Fruit fly (Drosophila melanogaster) whole organism: ENCODE data around the gene CG11263.

ENCODE experiments used
- CG8478 ChIP-seq: fragments of >200 bp; optimal IDR thresholded peaks from 2 replicates; lab custom pipeline; 2018; ENCODE audit warnings: inconsistent platforms
- Dll ChIP-seq: fragments of >200 bp; optimal IDR thresholded peaks from 2 replicates; lab custom pipeline; 2017
- EcR ChIP-seq, 2 experiments: fragments of >200 bp; optimal IDR thresholded peaks; 2 replicates each; lab custom pipeline; 2017; ENCODE audit warnings: missing biosample characterization in 2 of 2, missing genetic modification characterization in 2 of 2, missing genetic modification reagents in 2 of 2
- pan ChIP-seq: fragments of >200 bp; optimal IDR thresholded peaks from 2 replicates; lab custom pipeline; 2017
- psq ChIP-seq: fragments of >200 bp; optimal IDR thresholded peaks from 2 replicates; lab custom pipeline; 2017
- usp ChIP-seq: fragments of >200 bp; optimal IDR thresholded peaks from 2 replicates; lab custom pipeline; 2017; ENCODE audit warnings: missing biosample characterization, missing genetic modification characterization, mixed read lengths

CG11263 gene

dm6 chr3L:13006490-13006889, at the start of gene CG11263:
Gene CG11263, plus strand, starts transcription at chr3L:13006817.
- TF ChIP-seq pan (lab: Kevin White, UChicago) (no peak), CG8478 (lab: Kevin White, UChicago) (no peak), Dll (lab: Kevin White, UChicago) (no peak), usp (no peak), psq (lab: Kevin White, UChicago) (no peak), EcR (GFP tag; optimal IDR thresholded peaks at IDR 0.05; lab: Kevin White, UChicago) (no peak)

DNA sequence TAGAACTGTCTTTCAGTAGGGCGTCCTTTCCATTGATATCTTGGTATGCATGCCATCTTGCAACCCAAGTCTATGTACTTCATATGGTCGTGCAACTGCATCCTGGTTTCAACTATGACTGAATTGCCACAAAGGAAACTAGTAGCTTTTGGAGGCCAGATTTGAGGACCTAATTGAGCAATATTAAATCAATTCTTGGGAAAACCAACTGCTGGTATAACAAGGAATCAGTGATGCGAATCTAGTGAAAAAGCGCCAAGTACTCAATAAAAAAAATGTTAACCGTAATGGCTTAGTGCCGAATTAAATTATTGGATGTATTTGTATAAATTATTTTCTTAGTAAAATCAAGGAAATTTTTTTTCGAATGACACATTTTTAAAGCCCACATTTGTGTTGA, 39.0 kb upstream of the CG11263 start, which contains the start of gene Or69a:
Or69a (minus strand) TSS at position 101 of the 400 bp plus-strand sequence.
- no peak for TF ChIP-seq Dll (lab: Kevin White, UChicago)

dm6 chr3L:12972259-12972658, 34.4 kb upstream of the CG11263 start, which contains the start of the genes CG10748 and CG10749:
Gene CG10748, minus strand, starts transcription at chr3L:12972359.
Gene CG10749, plus strand, starts transcription at chr3L:12972474.
- TF ChIP-seq psq (lab: Kevin White, UChicago) (no peak), EcR (GFP tag; optimal IDR thresholded peaks at IDR 0.05; lab: Kevin White, UChicago) (no peak), pan (lab: Kevin White, UChicago) (no peak), Dll (lab: Kevin White, UChicago) (no peak), CG8478 (lab: Kevin White, UChicago) (no peak), usp (no peak)

dm6 chr3L:12994835-12995234, 11.8 kb upstream of the CG11263 start, which contains the start of gene CG11262:
Gene CG11262, plus strand, starts transcription at chr3L:12995135.
- TF ChIP-seq Dll (lab: Kevin White, UChicago) (no peak), EcR (GFP tag; optimal IDR thresholded peaks at IDR 0.05; lab: Kevin White, UChicago) (no peak), psq (lab: Kevin White, UChicago) (no peak), pan (lab: Kevin White, UChicago) (no peak), CG8478 (lab: Kevin White, UChicago) (no peak), usp (no peak)

DNA sequence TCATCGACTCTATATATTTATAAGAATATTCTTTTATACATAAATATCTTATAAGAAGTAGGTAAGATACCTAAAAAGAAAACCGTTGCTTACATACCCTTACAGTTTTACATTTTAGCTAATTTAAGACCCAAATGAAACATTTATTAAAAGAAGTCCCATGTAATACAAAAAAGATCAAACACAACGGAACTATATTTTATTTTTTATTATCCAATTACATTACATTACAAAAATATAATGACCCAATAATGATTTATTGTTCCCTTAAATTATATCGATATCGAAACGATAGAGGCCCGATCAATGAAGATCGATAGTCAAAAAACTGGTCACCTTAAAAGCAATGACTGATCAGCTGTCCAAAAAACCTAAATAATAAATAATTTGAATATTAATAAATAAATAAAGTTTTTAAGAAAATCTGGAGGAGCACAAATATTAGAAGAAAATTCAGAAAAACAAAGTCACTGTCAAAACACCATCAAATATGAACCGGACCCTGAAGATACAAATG, 1.4 kb downstream of the CG11263 start:
- TF ChIP-seq CG8478 (lab: Kevin White, UChicago) (no peak), usp (no peak), psq (lab: Kevin White, UChicago) (no peak), Dll (lab: Kevin White, UChicago) (no peak), EcR (GFP tag; optimal IDR thresholded peaks at IDR 0.05; lab: Kevin White, UChicago) (no peak), pan (lab: Kevin White, UChicago) (no peak)

DNA sequence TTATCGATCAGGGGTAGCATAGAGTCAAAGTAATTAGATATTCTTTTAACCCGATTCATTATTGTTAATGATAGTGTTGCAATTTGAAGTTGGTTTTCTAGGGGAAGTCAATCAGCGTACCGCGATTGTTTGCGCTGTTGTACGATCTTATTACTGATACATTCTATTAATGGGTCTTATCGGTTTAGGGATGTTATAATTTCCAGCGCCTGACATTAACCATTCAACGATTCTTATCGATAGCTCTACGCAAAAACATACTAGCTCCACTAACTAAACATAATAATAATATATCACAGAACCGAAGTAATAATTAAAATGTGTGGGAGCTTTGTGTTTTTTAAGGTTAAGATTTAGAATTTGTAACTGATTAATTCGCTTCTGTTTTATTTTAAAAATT, 4.9 kb downstream of the CG11263 start, which contains the start of gene Cul6:
Cul6 (minus strand) TSS at position 175 of the 400 bp plus-strand sequence.
- no peak for TF ChIP-seq CG8478 (lab: Kevin White, UChicago)
- no peak for TF ChIP-seq usp
- TF ChIP-seq pan (lab: Kevin White, UChicago): no peak
- no peak for TF ChIP-seq Dll (lab: Kevin White, UChicago)
- no peak for TF ChIP-seq psq (lab: Kevin White, UChicago)
- TF ChIP-seq EcR (GFP tag; optimal IDR thresholded peaks at IDR 0.05; lab: Kevin White, UChicago): no peak

dm6 chr3L:13014693-13015092, 8.1 kb downstream of the CG11263 start:
- no peak for TF ChIP-seq EcR (GFP tag; optimal IDR thresholded peaks at IDR 0.05; lab: Kevin White, UChicago)
- no peak for TF ChIP-seq CG8478 (lab: Kevin White, UChicago)

DNA sequence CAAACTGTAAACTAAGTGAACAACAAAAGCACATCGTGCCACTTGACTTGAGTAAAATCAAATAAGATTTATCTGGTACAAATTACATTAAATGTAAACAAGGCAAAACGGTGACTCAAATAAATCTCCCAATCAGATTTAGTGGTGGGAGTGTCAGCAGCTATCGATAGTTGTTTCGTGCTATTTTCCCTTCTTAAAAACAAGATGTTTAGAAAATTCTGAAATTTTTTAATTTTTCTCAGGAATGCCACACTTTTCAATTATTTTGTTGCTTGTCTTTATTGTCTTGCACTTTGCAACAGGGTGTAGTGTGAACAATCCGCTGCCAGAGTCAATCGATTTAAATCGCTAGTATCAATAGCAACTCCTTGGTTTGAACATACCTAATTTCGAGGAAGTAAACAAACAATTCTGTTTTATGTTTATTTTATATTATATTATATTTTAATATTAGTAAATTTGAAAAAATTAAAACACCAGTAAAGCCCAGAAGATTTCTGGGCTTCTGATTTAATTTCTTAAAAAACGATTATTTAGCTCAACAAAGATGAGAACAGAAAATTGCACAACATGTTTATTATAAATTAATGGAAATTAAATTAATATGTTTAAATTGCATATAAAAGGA, 8.7 kb downstream of the CG11263 start, which contains the start of gene MICAL-like:
MICAL-like (minus strand) TSS at position 138 of the 628 bp plus-strand sequence.
- TF ChIP-seq usp (no peak), psq (lab: Kevin White, UChicago) (no peak), pan (lab: Kevin White, UChicago) (no peak), EcR (GFP tag; optimal IDR thresholded peaks at IDR 0.05; lab: Kevin White, UChicago) (no peak), Dll (lab: Kevin White, UChicago) (no peak), CG8478 (lab: Kevin White, UChicago) (no peak)

- no peak for TF ChIP-seq psq (lab: Kevin White, UChicago)
Measured at dm6 chr3L:13015823-13016465, 9.3 kb downstream of the CG11263 start, which contains the start of gene CG11267. Gene CG11267, plus strand, starts transcription at chr3L:13016050.

DNA sequence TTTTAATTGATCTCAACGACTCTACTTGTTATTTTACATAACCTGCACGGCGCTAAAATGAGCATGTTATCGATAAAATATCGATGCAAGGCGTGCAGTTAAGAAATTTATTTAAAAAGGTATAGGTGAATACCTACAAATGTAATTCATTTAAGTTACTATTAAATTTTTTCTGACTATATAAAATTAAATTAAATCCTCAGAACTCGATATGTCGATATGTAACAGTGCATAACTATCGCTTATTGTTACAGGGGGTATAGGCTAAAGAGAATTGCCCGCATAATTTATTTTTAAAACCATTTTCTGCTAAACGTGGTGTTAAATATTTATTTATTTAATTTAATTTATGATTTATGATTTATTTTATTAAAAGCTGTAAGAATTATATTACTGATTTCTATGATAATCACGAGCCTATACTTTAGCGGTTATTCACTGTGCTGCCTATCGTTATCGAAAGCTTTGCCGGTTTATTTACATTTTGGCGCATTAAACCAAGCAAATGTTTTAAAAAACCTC, 11.2 kb downstream of the CG11263 start, which contains the start of the genes mRpL20 and Icmt:
mRpL20 (minus strand) TSS at position 65 of the 522 bp plus-strand sequence.
Icmt (plus strand) TSS at position 464 of the 522 bp plus-strand sequence.
- no peak for TF ChIP-seq usp
- no peak for TF ChIP-seq pan (lab: Kevin White, UChicago)
- no peak for TF ChIP-seq psq (lab: Kevin White, UChicago)
- no peak for TF ChIP-seq CG8478 (lab: Kevin White, UChicago)
- TF ChIP-seq Dll (lab: Kevin White, UChicago): no peak
- no peak for TF ChIP-seq EcR (GFP tag; optimal IDR thresholded peaks at IDR 0.05; lab: Kevin White, UChicago)

dm6 chr3L:13019249-13019956, 12.8 kb downstream of the CG11263 start:
- TF ChIP-seq EcR (GFP tag; optimal IDR thresholded peaks at IDR 0.05; lab: Kevin White, UChicago) (no peak), usp (no peak), psq (lab: Kevin White, UChicago) (no peak), Dll (lab: Kevin White, UChicago) (no peak), pan (lab: Kevin White, UChicago) (no peak), CG8478 (lab: Kevin White, UChicago) (no peak)
